Fruit fly (Drosophila melanogaster): ENCODE results near the gene psidin.
A peak's percentile ranks its signal among the peaks of the same experiment; 100 is the strongest.

The psidin gene

dm6 chr3R:20035887-20036286, 14.4 kb downstream of the psidin start, which contains the start of gene Regnase-1 (continued):
- TF ChIP-seq CG7786 (GFP tag; optimal IDR thresholded peaks at IDR 0.05) (peak; percentile 78), Rfx (GFP tag; IDR thresholded peaks at IDR 0.05) (peak; percentile 95), twi (tag; optimal IDR thresholded peaks at IDR 0.05) (peak; percentile 74), tup (GFP tag; optimal IDR thresholded peaks at IDR 0.05) (peak; percentile 64), bsh (GFP tag; optimal IDR thresholded peaks at IDR 0.05) (peak in 1 of 2 experiments; percentile 90), CG34376 (GFP tag; optimal IDR thresholded peaks at IDR 0.05) (peak; percentile 97), CG4707 (GFP tag; optimal IDR thresholded peaks at IDR 0.05) (peak; percentile 93), ssp (GFP tag; IDR thresholded peaks at IDR 0.05) (peak; percentile 65), CG1529 (GFP tag; optimal IDR thresholded peaks at IDR 0.05) (peak; percentile 90), CG9876 (GFP tag; optimal IDR thresholded peaks at IDR 0.05) (peak; percentile 89), CG10543 (GFP tag; optimal IDR thresholded peaks at IDR 0.05) (peak; percentile 92), CG18262 (tag; optimal IDR thresholded peaks at IDR 0.05) (peak; percentile 87), crc (GFP tag; optimal IDR thresholded peaks at IDR 0.05) (peak; percentile 86), CG1602 (GFP tag; optimal IDR thresholded peaks at IDR 0.05) (peak; percentile 68), amos (GFP tag; IDR thresholded peaks at IDR 0.05; ENCODE audit: partially characterized antibody) (peak; percentile 98), Drgx (GFP tag; IDR thresholded peaks at IDR 0.05) (peak; percentile 66), CG1233 (GFP tag; optimal IDR thresholded peaks at IDR 0.05) (peak; percentile 96), CG10267 (tag; optimal IDR thresholded peaks at IDR 0.05) (peak; percentile 91), ham (GFP tag; IDR thresholded peaks at IDR 0.05) (peak; percentile 63; the same call in 1 of the 2 replicates), CG10431 (GFP tag; optimal IDR thresholded peaks at IDR 0.05) (peak; percentile 88), CG6175 (GFP tag; IDR thresholded peaks at IDR 0.05) (peak; percentile 68; the same call in 2 of the 3 replicates), vvl (GFP tag; IDR thresholded peaks at IDR 0.05) (peak; percentile 96), Oaz (GFP tag; IDR thresholded peaks at IDR 0.05) (peak; percentile 78), Fer1 (GFP tag; optimal IDR thresholded peaks at IDR 0.05) (peak; percentile 96), CG1832 (GFP tag; optimal IDR thresholded peaks at IDR 0.05) (no peak), oc (tag; optimal IDR thresholded peaks at IDR 0.05) (peak; percentile 84), CG5953 (GFP tag; IDR thresholded peaks at IDR 0.05) (peak; percentile 85), emc (GFP tag; optimal IDR thresholded peaks at IDR 0.05) (peak; percentile 87), CG17568 (GFP tag; optimal IDR thresholded peaks at IDR 0.05) (peak; percentile 95), Bgb (GFP tag; IDR thresholded peaks at IDR 0.05; ENCODE audit: partially characterized antibody) (peak; percentile 98), ems (GFP tag; optimal IDR thresholded peaks at IDR 0.05) (peak; percentile 80), knrl (GFP tag; IDR thresholded peaks at IDR 0.05; ENCODE audit: partially characterized antibody) (peak; percentile 95), CG8388 (GFP tag; optimal IDR thresholded peaks at IDR 0.05) (peak; percentile 90), fd3F (GFP tag; optimal IDR thresholded peaks at IDR 0.05) (peak; percentile 87), caup (GFP tag; optimal IDR thresholded peaks at IDR 0.05; ENCODE audit: severe bottlenecking) (peak; percentile 98), gsb (GFP tag; IDR thresholded peaks at IDR 0.05) (peak; percentile 86), her (GFP tag; optimal IDR thresholded peaks at IDR 0.05) (peak; percentile 91), hkb (optimal IDR thresholded peaks at IDR 0.05) (no peak), hkb (GFP tag; IDR thresholded peaks at IDR 0.05) (peak; percentile 93), CG11696 (GFP tag; IDR thresholded peaks at IDR 0.05) (peak; percentile 82), Camta (GFP tag; optimal IDR thresholded peaks at IDR 0.05) (peak; percentile 90), NC2β (GFP tag; optimal IDR thresholded peaks at IDR 0.05) (peak; percentile 95), CG4854 (GFP tag; optimal IDR thresholded peaks at IDR 0.05) (peak; percentile 87), Dek (tag; optimal IDR thresholded peaks at IDR 0.05) (peak; percentile 80), ranshi (GFP tag; IDR thresholded peaks at IDR 0.05) (peak; percentile 76; the same call in 1 of the 2 replicates), Fer2 (tag; optimal IDR thresholded peaks at IDR 0.05) (peak; percentile 91), CG10274 (GFP tag; optimal IDR thresholded peaks at IDR 0.05) (peak; percentile 79), CG13894 (tag; optimal IDR thresholded peaks at IDR 0.05) (peak; percentile 92), Sry-δ (GFP tag; optimal IDR thresholded peaks at IDR 0.05) (peak; percentile 100), Hey (tag; optimal IDR thresholded peaks at IDR 0.05) (peak; percentile 88), Nf-YA (GFP tag; IDR thresholded peaks at IDR 0.05) (peak; percentile 82)

All from whole organism, embryonic.